Worm (Caenorhabditis elegans): ENCODE measurements around the gene T07F12.4.

DNA sequence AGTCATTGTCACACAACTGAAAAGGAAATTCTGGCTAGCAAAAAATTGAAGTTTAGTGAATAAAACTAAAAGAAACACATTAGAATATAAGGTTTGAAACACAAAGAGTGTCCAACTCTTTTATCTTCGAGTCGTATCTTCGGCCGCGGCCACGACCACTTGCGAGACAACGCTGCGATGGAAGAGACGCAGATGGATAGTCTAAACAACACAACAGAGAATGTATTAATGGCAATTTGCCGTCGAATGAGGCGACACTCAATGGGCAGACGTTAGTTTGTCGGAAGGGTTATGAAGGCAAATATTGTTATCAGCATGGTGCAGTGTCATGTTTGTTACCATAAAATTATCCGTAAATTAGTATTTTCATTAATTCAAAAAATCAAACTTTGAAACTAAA is 47.6 kb downstream of the T07F12.4 start, which contains the start of gene F39C12.1:
- no peak for TF ChIP-seq nhr-90 (tag; optimal IDR thresholded peaks at IDR 0.05; ENCODE audit: poor library complexity)
- peak; percentile 79 for TF ChIP-seq rnt-1 (tag; optimal IDR thresholded peaks at IDR 0.05)
- TF ChIP-seq elt-2 (tag; optimal IDR thresholded peaks at IDR 0.05), result peak; percentile 55
- TF ChIP-seq dpl-1 (GFP tag; optimal IDR thresholded peaks at IDR 0.05), result no peak
- TF ChIP-seq unc-130 (tag; optimal IDR thresholded peaks at IDR 0.05), result no peak
- TF ChIP-seq pax-3 (tag; optimal IDR thresholded peaks at IDR 0.05), result no peak
- TF ChIP-seq nhr-77 (tag; optimal IDR thresholded peaks at IDR 0.05), result no peak
- TF ChIP-seq sptf-1 (tag; optimal IDR thresholded peaks at IDR 0.05), result no peak

Data from whole organism, L1 larva.